Fruit fly (Drosophila melanogaster) whole organism, embryonic: ENCODE results near the gene CG8861.
A peak's percentile ranks its signal among the peaks of the same experiment; 100 is the strongest.

Experiments used
- Ada2b ChIP-seq: fragments of 200-800 bp; sonication (Bioruptor generic); IDR thresholded peaks from 2 replicates; pipeline ENCODE4 v1.3.6; 2022; ENCODE audit warnings: missing biosample characterization, missing genetic modification characterization
- CG10654 ChIP-seq: fragments of 200-800 bp; sonication (Bioruptor generic); optimal IDR thresholded peaks from 2 replicates; lab custom pipeline; 2016; ENCODE audit warnings: missing biosample characterization, missing genetic modification characterization
- CG11093 ChIP-seq: fragments of 200-800 bp; sonication (Bioruptor generic); IDR thresholded peaks from 3 replicates; pipeline ENCODE4 v1.3.6; 2022; ENCODE audit warnings: missing biosample characterization, missing genetic modification characterization
- CG11504 ChIP-seq: fragments of 200-800 bp; sonication (Bioruptor generic); optimal IDR thresholded peaks from 3 replicates; lab custom pipeline; 2019; ENCODE audit warnings: missing biosample characterization, mild to moderate bottlenecking, missing genetic modification characterization, moderate library complexity
- CG11695 ChIP-seq: fragments of 200-800 bp; sonication (Bioruptor generic); IDR thresholded peaks from 3 replicates; pipeline ENCODE4 v1.3.6; 2022; ENCODE audit warnings: missing biosample characterization, missing genetic modification characterization
- CG11723 ChIP-seq: fragments of 200-800 bp; sonication (Bioruptor generic); optimal IDR thresholded peaks from 2 replicates; lab custom pipeline; 2017; ENCODE audit warnings: missing biosample characterization, mild to moderate bottlenecking, missing genetic modification characterization
- CG1233 ChIP-seq: fragments of 200-800 bp; sonication (Bioruptor generic); optimal IDR thresholded peaks from 4 replicates; lab custom pipeline; 2018; ENCODE audit warnings: missing biosample characterization, mild to moderate bottlenecking, missing genetic modification characterization
- CG12659 ChIP-seq: fragments of 200-800 bp; sonication (Bioruptor generic); optimal IDR thresholded peaks from 3 replicates; lab custom pipeline; 2017; ENCODE audit warnings: mild to moderate bottlenecking, missing biosample characterization, missing genetic modification reagents, missing genetic modification characterization
- CG14667 ChIP-seq: fragments of 200-800 bp; sonication (Bioruptor generic); IDR thresholded peaks from 2 replicates; pipeline ENCODE4 v1.3.6; 2022; ENCODE audit warnings: missing biosample characterization, missing genetic modification characterization
- CG15514 ChIP-seq: fragments of 200-800 bp; sonication (Bioruptor generic); optimal IDR thresholded peaks from 3 replicates; lab custom pipeline; 2017; ENCODE audit warnings: missing biosample characterization, missing genetic modification characterization, mild to moderate bottlenecking, moderate library complexity, missing genetic modification reagents
- CG17359 ChIP-seq: fragments of 200-800 bp; sonication (Bioruptor generic); optimal IDR thresholded peaks from 3 replicates; lab custom pipeline; 2018; ENCODE audit warnings: missing biosample characterization, mild to moderate bottlenecking, missing genetic modification characterization, moderate library complexity
- CG18011 ChIP-seq: fragments of 200-800 bp; sonication (Bioruptor generic); optimal IDR thresholded peaks from 2 replicates; lab custom pipeline; 2017; ENCODE audit warnings: missing biosample characterization, missing genetic modification characterization, mild to moderate bottlenecking, moderate library complexity, missing genotype
- CG18619 ChIP-seq: fragments of 200-800 bp; sonication (Bioruptor generic); optimal IDR thresholded peaks from 3 replicates; lab custom pipeline; 2017; ENCODE audit warnings: missing biosample characterization, mild to moderate bottlenecking, missing genetic modification characterization
- CG30403 ChIP-seq: fragments of 200-800 bp; sonication (Bioruptor generic); optimal IDR thresholded peaks from 3 replicates; lab custom pipeline; 2016; ENCODE audit warnings: missing biosample characterization, missing genetic modification characterization
- CG32532 ChIP-seq: fragments of 200-800 bp; sonication (Bioruptor generic); IDR thresholded peaks from 2 replicates; pipeline ENCODE4 v1.3.6; 2022; ENCODE audit warnings: missing biosample characterization, missing genetic modification characterization
- CG32767 ChIP-seq: fragments of 200-800 bp; sonication (Bioruptor generic); IDR thresholded peaks from 2 replicates; pipeline ENCODE4 v1.3.6; 2022; ENCODE audit warnings: missing biosample characterization, missing genetic modification characterization
- CG5245 ChIP-seq: fragments of 200-800 bp; sonication (Bioruptor generic); optimal IDR thresholded peaks from 3 replicates; lab custom pipeline; 2016; ENCODE audit warnings: missing biosample characterization, missing genetic modification characterization
- CG6854 ChIP-seq: fragments of 200-800 bp; sonication (Bioruptor generic); optimal IDR thresholded peaks from 3 replicates; lab custom pipeline; 2017; ENCODE audit warnings: missing biosample characterization, mild to moderate bottlenecking, missing genetic modification characterization
- CG7839 ChIP-seq: fragments of 200-800 bp; sonication (Bioruptor generic); optimal IDR thresholded peaks from 3 replicates; lab custom pipeline; 2018; ENCODE audit warnings: missing biosample characterization, mild to moderate bottlenecking, missing genetic modification characterization, moderate library complexity
- CG9817 ChIP-seq: fragments of 200-800 bp; sonication (Bioruptor generic); optimal IDR thresholded peaks from 2 replicates; lab custom pipeline; 2018; ENCODE audit warnings: missing biosample characterization, mild to moderate bottlenecking, missing genetic modification characterization, moderate library complexity
- CG9932 ChIP-seq: fragments of 200-800 bp; sonication (Bioruptor generic); IDR thresholded peaks from 2 replicates; pipeline ENCODE4 v1.3.6; 2022; ENCODE audit warnings: missing biosample characterization, missing genetic modification characterization
- Camta ChIP-seq: fragments of 200-800 bp; sonication (Bioruptor generic); optimal IDR thresholded peaks from 2 replicates; lab custom pipeline; 2016; ENCODE audit warnings: missing biosample characterization, missing genetic modification characterization
- CrebB ChIP-seq: fragments of 200-800 bp; sonication (Bioruptor generic); optimal IDR thresholded peaks from 3 replicates; lab custom pipeline; 2018; ENCODE audit warnings: missing biosample characterization, mild to moderate bottlenecking, missing genetic modification characterization
- D19A ChIP-seq: fragments of 200-800 bp; optimal IDR thresholded peaks from 3 replicates; lab custom pipeline; 2019; ENCODE audit warnings: missing biosample characterization, mild to moderate bottlenecking, missing genetic modification characterization, moderate library complexity
- Dip3 ChIP-seq: fragments of 200-800 bp; sonication (Bioruptor generic); optimal IDR thresholded peaks from 3 replicates; lab custom pipeline; 2016; ENCODE audit warnings: missing biosample characterization, missing genetic modification characterization
- ERR ChIP-seq: fragments of 200-800 bp; sonication (Bioruptor generic); optimal IDR thresholded peaks from 2 replicates; lab custom pipeline; 2016; ENCODE audit warnings: missing biosample characterization, missing genetic modification characterization
- Fer1 ChIP-seq: fragments of 200-800 bp; sonication (Bioruptor generic); optimal IDR thresholded peaks from 2 replicates; lab custom pipeline; 2017; ENCODE audit warnings: missing biosample characterization, mild to moderate bottlenecking, missing genetic modification characterization
- HmgZ ChIP-seq: fragments of 200-800 bp; sonication (Bioruptor generic); optimal IDR thresholded peaks from 2 replicates; lab custom pipeline; 2018; ENCODE audit warnings: missing biosample characterization, mild to moderate bottlenecking, missing genetic modification characterization
- Mrtf ChIP-seq: fragments of 200-800 bp; sonication (Bioruptor generic); IDR thresholded peaks from 3 replicates; pipeline ENCODE4 v1.3.6; 2022; ENCODE audit warnings: missing biosample characterization, missing genetic modification characterization
- Nf-YB ChIP-seq: fragments of 200-800 bp; sonication (Bioruptor generic); optimal IDR thresholded peaks from 3 replicates; lab custom pipeline; 2019; ENCODE audit warnings: missing biosample characterization, mild to moderate bottlenecking, missing genetic modification characterization, moderate library complexity
- NfI ChIP-seq: fragments of 200-800 bp; sonication (Bioruptor generic); optimal IDR thresholded peaks from 3 replicates; lab custom pipeline; 2018; ENCODE audit warnings: missing biosample characterization, mild to moderate bottlenecking, missing genetic modification characterization, moderate library complexity
- Rfx ChIP-seq: fragments of 200-800 bp; sonication (Bioruptor generic); IDR thresholded peaks from 2 replicates; pipeline ENCODE4 v1.3.6; 2022; ENCODE audit warnings: missing biosample characterization, missing genetic modification characterization
- Six4 ChIP-seq: fragments of 200-800 bp; sonication (Bioruptor generic); optimal IDR thresholded peaks from 2 replicates; lab custom pipeline; 2016; ENCODE audit warnings: missing biosample characterization, missing genetic modification characterization
- Taf1 ChIP-seq: fragments of 200-800 bp; sonication (Bioruptor generic); IDR thresholded peaks from 2 replicates; pipeline ENCODE4 v1.3.6; 2022; ENCODE audit warnings: missing biosample characterization, missing genetic modification characterization
- abd-A ChIP-seq: fragments of 200-800 bp; sonication (Bioruptor generic); optimal IDR thresholded peaks from 3 replicates; lab custom pipeline; 2019; ENCODE audit warnings: missing biosample characterization, mild to moderate bottlenecking, missing genetic modification characterization, moderate library complexity
- al ChIP-seq: fragments of 200-800 bp; sonication (Bioruptor generic); IDR thresholded peaks from 2 replicates; pipeline ENCODE4 v1.3.6; 2022; ENCODE audit warnings: missing biosample characterization, missing genetic modification characterization
- croc ChIP-seq: fragments of 200-800 bp; sonication (Bioruptor generic); conservative IDR thresholded peaks from 3 replicates; pipeline ENCODE4 v1.3.6; 2022; ENCODE audit warnings: missing biosample characterization, missing genetic modification characterization
- ewg ChIP-seq: fragments of 200-800 bp; sonication (Bioruptor generic); optimal IDR thresholded peaks from 3 replicates; lab custom pipeline; 2017; ENCODE audit warnings: mild to moderate bottlenecking, missing biosample characterization, missing genetic modification reagents, missing genetic modification characterization
- fd96Cb ChIP-seq: fragments of 200-800 bp; sonication (Bioruptor generic); optimal IDR thresholded peaks from 2 replicates; lab custom pipeline; 2018; ENCODE audit warnings: missing biosample characterization, mild to moderate bottlenecking, missing genetic modification characterization, moderate library complexity
- gcm2 ChIP-seq: fragments of 200-800 bp; sonication (Bioruptor generic); optimal IDR thresholded peaks from 2 replicates; lab custom pipeline; 2016; ENCODE audit warnings: missing biosample characterization, missing genetic modification characterization
- gsb-n ChIP-seq: fragments of 200-800 bp; sonication (Bioruptor generic); optimal IDR thresholded peaks from 3 replicates; lab custom pipeline; 2018; ENCODE audit warnings: missing biosample characterization, mild to moderate bottlenecking, missing genetic modification characterization
- pho ChIP-seq: fragments of 200-800 bp; sonication (Bioruptor generic); optimal IDR thresholded peaks from 2 replicates; lab custom pipeline; 2016; ENCODE audit warnings: missing biosample characterization, missing genetic modification characterization
- row ChIP-seq: fragments of 200-800 bp; sonication (Bioruptor generic); IDR thresholded peaks from 3 replicates; pipeline ENCODE4 v1.3.6; 2022; ENCODE audit warnings: missing biosample characterization, missing genetic modification characterization
- sens ChIP-seq: fragments of 200-800 bp; sonication (Bioruptor generic); peaks from one replicate; lab custom pipeline; 2016; ENCODE audit warnings: missing biosample characterization, missing genetic modification characterization
- seq ChIP-seq: fragments of 200-800 bp; sonication (Bioruptor generic); IDR thresholded peaks from 2 replicates; pipeline ENCODE4 v1.3.6; 2022; ENCODE audit warnings: missing biosample characterization, missing genetic modification characterization
- slbo ChIP-seq: fragments of 200-800 bp; sonication (Bioruptor generic); IDR thresholded peaks from 2 replicates; pipeline ENCODE4 v1.3.6; 2022; ENCODE audit warnings: missing biosample characterization, missing genetic modification characterization
- slp2 ChIP-seq: fragments of 200-800 bp; sonication (Bioruptor generic); optimal IDR thresholded peaks from 2 replicates; lab custom pipeline; 2016; ENCODE audit warnings: missing biosample characterization, missing genetic modification characterization
- tio ChIP-seq: fragments of 200-800 bp; sonication (Bioruptor generic); optimal IDR thresholded peaks from 2 replicates; lab custom pipeline; 2017; ENCODE audit warnings: missing biosample characterization, missing genetic modification characterization, inconsistent platforms
- ttk ChIP-seq: fragments of 200-800 bp; sonication (Bioruptor generic); IDR thresholded peaks from 2 replicates; pipeline ENCODE4 v2.1.2; 2022; ENCODE audit warnings: missing biosample characterization, missing genetic modification characterization
- zfh1 ChIP-seq: fragments of 200-800 bp; sonication (Bioruptor generic); IDR thresholded peaks from 3 replicates; pipeline ENCODE4 v1.3.6; 2022; ENCODE audit warnings: missing biosample characterization, missing genetic modification characterization
- zfh2 ChIP-seq: fragments of 200-800 bp; sonication (Bioruptor generic); optimal IDR thresholded peaks from 2 replicates; lab custom pipeline; 2016; ENCODE audit warnings: missing biosample characterization, missing genetic modification characterization

Gene CG8861

DNA sequence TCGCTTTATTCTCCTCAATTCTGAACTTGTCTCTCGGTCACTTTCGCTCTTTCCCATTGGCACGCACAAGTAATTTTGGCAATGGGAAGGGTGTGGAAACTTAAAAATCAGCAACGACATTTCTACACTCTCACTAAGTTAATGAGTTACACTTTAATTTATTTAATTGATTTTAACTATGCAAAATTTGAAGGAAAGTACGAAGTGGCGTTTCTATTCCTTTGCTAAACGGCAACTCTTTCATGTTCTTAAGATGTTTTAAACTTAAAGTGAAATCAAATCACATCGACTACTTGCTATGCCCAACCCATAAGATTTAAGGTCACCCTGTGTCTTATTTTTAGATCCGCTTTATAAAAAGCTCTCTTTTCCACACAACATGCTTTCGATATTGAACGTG is 42.1 kb upstream of the CG8861 start (continued):
- peak; percentile 55 for TF ChIP-seq pho (GFP tag; lab: Kevin White, UChicago)
- peak; percentile 44 for TF ChIP-seq zfh2
- peak; percentile 22 for TF ChIP-seq Six4
- no peak for TF ChIP-seq ewg (GFP tag; lab: Kevin White, UChicago)
- TF ChIP-seq CG18011 (GFP tag; lab: Kevin White, UChicago) = peak; percentile 27
- peak; percentile 35; the same call in 1 of the 3 replicates for TF ChIP-seq zfh1
- TF ChIP-seq CG12659 (GFP tag; lab: Kevin White, UChicago) = peak; percentile 46
- peak; percentile 72 for TF ChIP-seq Fer1 (GFP tag; lab: Kevin White, UChicago)
- no peak for TF ChIP-seq CG11093 (GFP tag; lab: Robert Waterston, UW)
- peak; percentile 13 for TF ChIP-seq tio (GFP tag; lab: Kevin White, UChicago)
- peak; percentile 6 for TF ChIP-seq CG18619 (GFP tag; lab: Kevin White, UChicago)
- peak; percentile 12 for TF ChIP-seq slp2
- 0 out of 2 replicates have a peak, but pooled peaks have one; percentile 39 for TF ChIP-seq CG14667 (GFP tag; lab: Robert Waterston, UW)
- peak; percentile 69 for TF ChIP-seq Ada2b (GFP tag; lab: Robert Waterston, UW)
- peak; percentile 22 for TF ChIP-seq CG6854 (GFP tag; lab: Kevin White, UChicago)
- peak; percentile 60; the same call in 1 of the 2 replicates for TF ChIP-seq seq (GFP tag; lab: Robert Waterston, UW)
- TF ChIP-seq D19A (tag; lab: Kevin White, UChicago) = peak; percentile 97
- TF ChIP-seq CG7839 = peak; percentile 60
- TF ChIP-seq CG9817 = peak; percentile 59
- peak; percentile 40 for TF ChIP-seq fd96Cb (tag; lab: Kevin White, UChicago)
- TF ChIP-seq CG30403 (GFP tag; lab: Kevin White, UChicago) = peak; percentile 62
- TF ChIP-seq gsb-n (tag; lab: Kevin White, UChicago) = no peak
- TF ChIP-seq Taf1 (GFP tag; lab: Robert Waterston, UW) = peak; percentile 29; the same call in 1 of the 2 replicates
- peak; percentile 5 for TF ChIP-seq CG11723
- TF ChIP-seq ttk (GFP tag; lab: Robert Waterston, UW) = 0 out of 2 replicates have a peak, but pooled peaks have one; percentile 17
- TF ChIP-seq abd-A (tag; lab: Kevin White, UChicago) = no peak
- TF ChIP-seq CG11504 (tag; lab: Kevin White, UChicago) = peak; percentile 72
- 0 out of 3 replicates have a peak, but pooled peaks have one; percentile 25 for TF ChIP-seq Mrtf (GFP tag; lab: Robert Waterston, UW)
- TF ChIP-seq ERR = peak; percentile 48
- no peak for TF ChIP-seq CrebB (tag; lab: Kevin White, UChicago)
- TF ChIP-seq CG1233 (GFP tag; lab: Kevin White, UChicago) = peak; percentile 32
- TF ChIP-seq gcm2 = peak; percentile 31
- TF ChIP-seq CG5245 (GFP tag; lab: Kevin White, UChicago) = peak; percentile 0
- peak; percentile 85 for TF ChIP-seq row (GFP tag; lab: Robert Waterston, UW)
- peak; percentile 34 for TF ChIP-seq HmgZ (tag; lab: Kevin White, UChicago)
- TF ChIP-seq CG32767 (GFP tag; lab: Robert Waterston, UW) = 0 out of 2 replicates have a peak, but pooled peaks have one; percentile 34
- peak; percentile 53 for TF ChIP-seq NfI (GFP tag; lab: Kevin White, UChicago)
- TF ChIP-seq slbo (GFP tag; lab: Robert Waterston, UW) = peak; percentile 67
- TF ChIP-seq CG32532 (GFP tag; lab: Robert Waterston, UW) = peak; percentile 73
- peak; percentile 81 for TF ChIP-seq sens
- no peak for TF ChIP-seq croc (GFP tag; lab: Robert Waterston, UW)
- TF ChIP-seq CG17359 (tag; lab: Kevin White, UChicago) = peak; percentile 67
- peak; percentile 52; the same call in 1 of the 2 replicates for TF ChIP-seq al (GFP tag; lab: Robert Waterston, UW)
- peak; percentile 58; the same call in 1 of the 3 replicates for TF ChIP-seq CG11695 (GFP tag; lab: Robert Waterston, UW)
- TF ChIP-seq CG15514 (GFP tag; lab: Kevin White, UChicago) = peak; percentile 28
- TF ChIP-seq CG10654 (GFP tag; lab: Kevin White, UChicago) = peak; percentile 10
- peak; percentile 81; the same call in 1 of the 2 replicates for TF ChIP-seq Rfx (GFP tag; lab: Robert Waterston, UW)
- TF ChIP-seq Dip3 (GFP tag; lab: Kevin White, UChicago) = peak; percentile 52
- TF ChIP-seq Nf-YB = peak; percentile 24
- peak; percentile 26 for TF ChIP-seq Camta (GFP tag; lab: Kevin White, UChicago)
- TF ChIP-seq CG9932 = peak; percentile 69
